Worm (Caenorhabditis elegans) whole organism, young adult: Measurements from ENCODE around the gene Y53G8AR.6.
A peak's percentile ranks its signal among the peaks of the same experiment; 100 is the strongest.

Source experiments
- B0019.2 ChIP-seq: fragments of 200-800 bp; sonication (Bioruptor generic); conservative IDR thresholded peaks from 2 replicates; pipeline ENCODE4 v1.3.6; 2022; ENCODE audit warnings: missing genetic modification reagents, missing genetic modification characterization, missing compliant biosample characterization
- B0261.1 ChIP-seq: sonication (generic microtip); optimal IDR thresholded peaks from 2 replicates; lab custom pipeline; 2016; ENCODE audit warnings: mild to moderate bottlenecking, missing genetic modification characterization, moderate library complexity, missing compliant biosample characterization
- F39B2.1 ChIP-seq: fragments of 200-800 bp; sonication (Bioruptor generic); IDR thresholded peaks from 2 replicates; pipeline ENCODE4 v1.3.6; 2022; ENCODE audit warnings: missing genetic modification reagents, missing genetic modification characterization, missing compliant biosample characterization
- F52B5.7 ChIP-seq: sonication (generic microtip); optimal IDR thresholded peaks from 2 replicates; lab custom pipeline; 2016; ENCODE audit warnings: mild to moderate bottlenecking, missing genetic modification characterization, missing compliant biosample characterization
- F55B11.4 ChIP-seq: sonication (generic microtip); optimal IDR thresholded peaks from 2 replicates; lab custom pipeline; 2016; ENCODE audit warnings: missing compliant biosample characterization, missing genetic modification characterization, borderline replicate concordance; ENCODE audit not compliant: insufficient read depth
- F57A8.1 ChIP-seq: fragments of 200-800 bp; sonication (Bioruptor generic); optimal IDR thresholded peaks from 2 replicates; lab custom pipeline; 2018; ENCODE audit warnings: mild to moderate bottlenecking, missing genetic modification characterization, moderate library complexity, missing compliant biosample characterization
- T07F8.4 ChIP-seq: sonication (generic microtip); optimal IDR thresholded peaks from 2 replicates; lab custom pipeline; 2016; ENCODE audit warnings: mild to moderate bottlenecking, missing genetic modification characterization, moderate library complexity, missing compliant biosample characterization
- T26A5.8 ChIP-seq: sonication (generic microtip); optimal IDR thresholded peaks from 2 replicates; lab custom pipeline; 2016; ENCODE audit warnings: missing genetic modification characterization, missing compliant biosample characterization
- Y53F4B.3 ChIP-seq: fragments of 200-800 bp; sonication (Bioruptor generic); IDR thresholded peaks from 2 replicates; pipeline ENCODE4 v1.3.6; 2022; ENCODE audit warnings: missing genetic modification reagents, missing genetic modification characterization, missing compliant biosample characterization
- Y56A3A.18 ChIP-seq: fragments of 200-800 bp; sonication (Bioruptor generic); IDR thresholded peaks from 2 replicates; pipeline ENCODE4 v1.3.6; 2022; ENCODE audit warnings: missing genetic modification reagents, missing genetic modification characterization, missing compliant biosample characterization
- Y95B8A.8 ChIP-seq: fragments of 200-800 bp; sonication (Bioruptor generic); IDR thresholded peaks from 2 replicates; pipeline ENCODE4 v1.3.6; 2022; ENCODE audit warnings: missing genetic modification reagents, missing genetic modification characterization, missing compliant biosample characterization
- akir-1 ChIP-seq: fragments of 200-800 bp; sonication (Bioruptor generic); optimal IDR thresholded peaks from 2 replicates; lab custom pipeline; 2018; ENCODE audit warnings: mild to moderate bottlenecking, missing genetic modification characterization, moderate library complexity, missing compliant biosample characterization
- bed-1 ChIP-seq: fragments of 200-800 bp; sonication (Bioruptor generic); IDR thresholded peaks from 2 replicates; pipeline ENCODE4 v1.3.6; 2022; ENCODE audit warnings: missing genetic modification reagents, missing genetic modification characterization, missing compliant biosample characterization
- cebp-2 ChIP-seq: fragments of 200-800 bp; sonication (Bioruptor generic); IDR thresholded peaks from 2 replicates; pipeline ENCODE4 v1.3.6; 2022; ENCODE audit warnings: missing genetic modification characterization, missing compliant biosample characterization
- ceh-27 ChIP-seq: fragments of 200-800 bp; sonication (Bioruptor generic); optimal IDR thresholded peaks from 2 replicates; lab custom pipeline; 2018; ENCODE audit warnings: mild to moderate bottlenecking, missing genetic modification characterization, moderate library complexity, missing compliant biosample characterization
- ceh-40 ChIP-seq: fragments of 200-800 bp; sonication (Bioruptor generic); IDR thresholded peaks from 2 replicates; pipeline ENCODE4 v1.3.6; 2022; ENCODE audit warnings: missing genetic modification characterization, missing compliant biosample characterization
- ceh-58 ChIP-seq: fragments of 200-800 bp; sonication (Bioruptor generic); IDR thresholded peaks from 2 replicates; pipeline ENCODE4 v1.3.6; 2022; ENCODE audit warnings: missing genetic modification characterization, missing compliant biosample characterization
- ceh-91 ChIP-seq: fragments of 200-800 bp; sonication (Bioruptor generic); IDR thresholded peaks from 2 replicates; pipeline ENCODE4 v1.3.6; 2022; ENCODE audit warnings: missing genetic modification reagents, missing genetic modification characterization, missing compliant biosample characterization
- die-1 ChIP-seq: sonication (generic microtip); optimal IDR thresholded peaks from 2 replicates; lab custom pipeline; 2016; ENCODE audit warnings: missing genotype, mild to moderate bottlenecking, missing genetic modification characterization, missing compliant biosample characterization
- dpl-1 ChIP-seq: fragments of 150-350 bp; optimal IDR thresholded peaks from 2 replicates; lab custom pipeline; 2014; ENCODE audit warnings: missing biosample characterization, missing genetic modification reagents, missing genetic modification characterization
- egl-44 ChIP-seq: fragments of 200-800 bp; sonication (Bioruptor generic); IDR thresholded peaks from 2 replicates; pipeline ENCODE4 v1.3.6; 2022; ENCODE audit warnings: missing genetic modification reagents, missing genetic modification characterization, missing compliant biosample characterization
- egrh-3 ChIP-seq: fragments of 200-800 bp; sonication (Bioruptor generic); IDR thresholded peaks from 2 replicates; pipeline ENCODE4 v1.3.6; 2022; ENCODE audit warnings: missing genetic modification reagents, missing genetic modification characterization, missing compliant biosample characterization
- ets-4 ChIP-seq: fragments of 200-800 bp; sonication (Bioruptor generic); optimal IDR thresholded peaks from 2 replicates; lab custom pipeline; 2018; ENCODE audit warnings: mild to moderate bottlenecking, missing genetic modification characterization, missing compliant biosample characterization
- him-1 ChIP-seq: sonication (generic microtip); optimal IDR thresholded peaks from 2 replicates; lab custom pipeline; 2016; ENCODE audit warnings: missing genotype, missing genetic modification reagents, missing genetic modification characterization, missing compliant biosample characterization
- hmg-20 ChIP-seq: fragments of 200-800 bp; sonication (Bioruptor generic); IDR thresholded peaks from 2 replicates; pipeline ENCODE4 v1.3.6; 2022; ENCODE audit warnings: missing genetic modification reagents, missing genetic modification characterization, missing compliant biosample characterization
- hrde-1 ChIP-seq: sonication (generic microtip); optimal IDR thresholded peaks from 2 replicates; lab custom pipeline; 2016; ENCODE audit warnings: missing genetic modification characterization, mild to moderate bottlenecking, missing compliant biosample characterization, moderate library complexity, missing genotype, missing genetic modification reagents, borderline replicate concordance
- hsf-1 ChIP-seq: fragments of 200-800 bp; sonication (Bioruptor generic); IDR thresholded peaks from 2 replicates; pipeline ENCODE4 v1.3.6; 2022; ENCODE audit warnings: missing genetic modification reagents, missing genetic modification characterization, missing compliant biosample characterization
- lag-1 ChIP-seq: fragments of 200-800 bp; sonication (Bioruptor generic); IDR thresholded peaks from 2 replicates; pipeline ENCODE4 v1.3.6; 2022; ENCODE audit warnings: missing genetic modification reagents, missing genetic modification characterization, missing compliant biosample characterization
- let-526 ChIP-seq: fragments of 200-800 bp; sonication (Bioruptor generic); IDR thresholded peaks from 2 replicates; pipeline ENCODE4 v1.3.6; 2022; ENCODE audit warnings: missing genetic modification reagents, missing genetic modification characterization, missing compliant biosample characterization
- madf-3 ChIP-seq: fragments of 200-800 bp; sonication (Bioruptor generic); IDR thresholded peaks from 2 replicates; pipeline ENCODE4 v1.3.6; 2022; ENCODE audit warnings: missing genetic modification reagents, missing genetic modification characterization, missing compliant biosample characterization
- mcd-1 ChIP-seq: fragments of 200-800 bp; sonication (Bioruptor generic); IDR thresholded peaks from 2 replicates; pipeline ENCODE4 v1.3.6; 2022; ENCODE audit warnings: missing genetic modification reagents, missing genetic modification characterization, missing compliant biosample characterization
- mel-28 ChIP-seq: sonication (generic microtip); optimal IDR thresholded peaks from 2 replicates; lab custom pipeline; 2016; ENCODE audit warnings: borderline replicate concordance, mild to moderate bottlenecking, missing genetic modification characterization, missing compliant biosample characterization
- nfya-2 ChIP-seq: fragments of 200-800 bp; sonication (Bioruptor generic); IDR thresholded peaks from 2 replicates; pipeline ENCODE4 v1.3.6; 2022; ENCODE audit warnings: missing genetic modification reagents, missing genetic modification characterization, missing compliant biosample characterization
- nhr-120 ChIP-seq: fragments of 200-800 bp; sonication (Bioruptor generic); IDR thresholded peaks from 2 replicates; pipeline ENCODE4 v1.3.6; 2022; ENCODE audit warnings: missing genetic modification characterization, missing compliant biosample characterization
- rpc-1 ChIP-seq, 2 experiments: fragments of 150-350 bp in 1 of 2; sonication (generic microtip) in 1 of 2; optimal IDR thresholded peaks; 2 replicates each; lab custom pipeline; 2014 to 2018; ENCODE audit warnings: missing biosample characterization in 1 of 2, missing genetic modification characterization in 1 of 2, missing genetic modification reagents in 1 of 2, missing genotype in 1 of 2
- sea-2 ChIP-seq: fragments of 200-800 bp; sonication (Bioruptor generic); IDR thresholded peaks from 2 replicates; pipeline ENCODE4 v1.3.6; 2022; ENCODE audit warnings: missing genetic modification characterization, missing compliant biosample characterization
- tbp1 ChIP-seq: fragments of 200-800 bp; sonication (Bioruptor generic); optimal IDR thresholded peaks from 2 replicates; lab custom pipeline; 2018; ENCODE audit warnings: mild to moderate bottlenecking, missing genetic modification characterization, missing compliant biosample characterization
- zfh-2 ChIP-seq: fragments of 200-800 bp; sonication (Bioruptor generic); conservative IDR thresholded peaks from 2 replicates; pipeline ENCODE4 v1.3.6; 2022; ENCODE audit warnings: missing genetic modification reagents, missing genetic modification characterization, missing compliant biosample characterization
- ztf-25 ChIP-seq: fragments of 200-800 bp; sonication (Bioruptor generic); IDR thresholded peaks from 2 replicates; pipeline ENCODE4 v1.3.6; 2022; ENCODE audit warnings: missing genetic modification reagents, missing genetic modification characterization, missing compliant biosample characterization
- ztf-3 ChIP-seq: fragments of 200-800 bp; sonication (Bioruptor generic); optimal IDR thresholded peaks from 2 replicates; lab custom pipeline; 2018; ENCODE audit warnings: mild to moderate bottlenecking, missing genetic modification characterization, missing compliant biosample characterization
- ztf-6 ChIP-seq: fragments of 200-800 bp; sonication (Bioruptor generic); IDR thresholded peaks from 2 replicates; pipeline ENCODE4 v1.3.6; 2022; ENCODE audit warnings: missing genetic modification reagents, missing genetic modification characterization, missing compliant biosample characterization

Gene Y53G8AR.6

ce11 chrIII:3334264-3334663 lies 39.7 kb downstream of the Y53G8AR.6 start:
- TF ChIP-seq egrh-3 (GFP tag; lab: Robert Waterston, UW), result peak; percentile 96
- TF ChIP-seq, all 124 proteins: peak for 1; not testable (repeated sequence) for 123

- TF ChIP-seq nhr-120 (GFP tag; lab: Robert Waterston, UW), result 0 out of 2 replicates have a peak, but pooled peaks have one; percentile 46
- TF ChIP-seq ceh-40 (GFP tag; lab: Robert Waterston, UW), result peak; percentile 89; the same call in 1 of the 2 replicates
- TF ChIP-seq madf-3 (GFP tag; lab: Robert Waterston, UW), result peak; percentile 88
- TF ChIP-seq ceh-58, result peak; percentile 99
- TF ChIP-seq hsf-1 (GFP tag; lab: Robert Waterston, UW), result peak; percentile 63; the same call in 1 of the 2 replicates
- TF ChIP-seq egrh-3 (GFP tag; lab: Robert Waterston, UW), result peak; percentile 100
- TF ChIP-seq ceh-91 (GFP tag; lab: Robert Waterston, UW), result peak; percentile 77; the same call in 1 of the 2 replicates
- TF ChIP-seq Y53F4B.3 (GFP tag; lab: Robert Waterston, UW), result peak; percentile 99; the same call in 1 of the 2 replicates
- TF ChIP-seq hmg-20 (GFP tag; lab: Robert Waterston, UW), result peak; percentile 21; the same call in 1 of the 2 replicates
- 0 out of 2 replicates have a peak, but pooled peaks have one; percentile 66 for TF ChIP-seq bed-1 (GFP tag; lab: Robert Waterston, UW)
Observed at ce11 chrIII:3334941-3335559, 40.5 kb downstream of the Y53G8AR.6 start.

ce11 chrIII:3339317-3340016 lies 44.9 kb downstream of the Y53G8AR.6 start:
- no peak for TF ChIP-seq hrde-1 (tag; lab: Kevin White, UChicago)
- TF ChIP-seq tbp1 (GFP tag; lab: Kevin White, UChicago), result peak; percentile 78
- no peak for TF ChIP-seq Y56A3A.18 (GFP tag; lab: Robert Waterston, UW)
- no peak for TF ChIP-seq ztf-6
- TF ChIP-seq egl-44 (GFP tag; lab: Robert Waterston, UW), result no peak
- no peak for TF ChIP-seq dpl-1 (GFP tag; lab: Kevin White, UChicago)
- no peak for TF ChIP-seq cebp-2 (GFP tag; lab: Robert Waterston, UW)
- TF ChIP-seq F52B5.7 (tag; lab: Kevin White, UChicago), result no peak
- TF ChIP-seq mel-28, result no peak
- no peak for TF ChIP-seq ztf-25 (GFP tag; lab: Robert Waterston, UW)
- no peak for TF ChIP-seq lag-1 (GFP tag; lab: Robert Waterston, UW)
- TF ChIP-seq Y95B8A.8 (GFP tag; lab: Robert Waterston, UW), result no peak
- TF ChIP-seq ceh-27 (GFP tag; lab: Kevin White, UChicago), result no peak
- TF ChIP-seq ztf-3 (GFP tag; lab: Kevin White, UChicago), result no peak
- no peak for TF ChIP-seq let-526 (GFP tag; lab: Robert Waterston, UW)
- TF ChIP-seq nfya-2 (GFP tag; lab: Robert Waterston, UW), result no peak
- peak; percentile 36 for TF ChIP-seq B0261.1
- TF ChIP-seq him-1 (tag; lab: Kevin White, UChicago), result peak; percentile 21
- 0 out of 2 replicates have a peak, but pooled peaks have one; percentile 22 for TF ChIP-seq zfh-2 (GFP tag; lab: Robert Waterston, UW)
- TF ChIP-seq F39B2.1 (GFP tag; lab: Robert Waterston, UW), result no peak
- no peak for TF ChIP-seq ets-4 (GFP tag; lab: Kevin White, UChicago)
- no peak for TF ChIP-seq die-1 (tag; lab: Kevin White, UChicago)
- no peak for TF ChIP-seq F57A8.1 (GFP tag; lab: Kevin White, UChicago)
- no peak for TF ChIP-seq Y53F4B.3 (GFP tag; lab: Robert Waterston, UW)
- TF ChIP-seq madf-3 (GFP tag; lab: Robert Waterston, UW), result no peak
- TF ChIP-seq sea-2 (GFP tag; lab: Robert Waterston, UW), result no peak
- TF ChIP-seq ceh-58, result no peak
- TF ChIP-seq ceh-91 (GFP tag; lab: Robert Waterston, UW), result no peak
- TF ChIP-seq mcd-1 (GFP tag; lab: Robert Waterston, UW), result 0 out of 2 replicates have a peak, but pooled peaks have one; percentile 10
- peak; percentile 28 for TF ChIP-seq rpc-1 (optimal IDR thresholded peaks at IDR 0.05; lab: Kevin White, UChicago)
- peak; percentile 67 for TF ChIP-seq rpc-1 (tag; optimal IDR thresholded peaks at IDR 0.05; lab: Kevin White, UChicago)
- TF ChIP-seq T26A5.8 (tag; lab: Kevin White, UChicago), result no peak
- TF ChIP-seq akir-1 (GFP tag; lab: Kevin White, UChicago), result no peak
- no peak for TF ChIP-seq F55B11.4
- no peak for TF ChIP-seq hmg-20 (GFP tag; lab: Robert Waterston, UW)
- TF ChIP-seq T07F8.4, result no peak
- TF ChIP-seq B0019.2 (GFP tag; lab: Robert Waterston, UW), result no peak
